Worm (Caenorhabditis elegans) whole organism, early embryonic: ENCODE measurements around the gene ugt-21.

Experiments used
- ama-1 ChIP-seq: fragments of 150-350 bp; optimal IDR thresholded peaks from 2 replicates; lab custom pipeline; 2014
- ceh-13 ChIP-seq: fragments of 200-800 bp; sonication (Bioruptor generic); optimal IDR thresholded peaks from 2 replicates; lab custom pipeline; 2018; ENCODE audit warnings: mild to moderate bottlenecking, missing genetic modification characterization, missing compliant biosample characterization
- ceh-36 ChIP-seq: sonication (generic microtip); optimal IDR thresholded peaks from 2 replicates; lab custom pipeline; 2016; ENCODE audit warnings: missing genetic modification characterization, inconsistent platforms, missing compliant biosample characterization
- flt-1 ChIP-seq: fragments of 200-800 bp; sonication (Bioruptor generic); IDR thresholded peaks from 2 replicates; pipeline ENCODE4 v1.3.6; 2022; ENCODE audit warnings: missing genetic modification characterization, missing compliant biosample characterization
- hmg-4 ChIP-seq: fragments of 200-800 bp; sonication (Bioruptor generic); optimal IDR thresholded peaks from 2 replicates; lab custom pipeline; 2018; ENCODE audit warnings: mild to moderate bottlenecking, missing genetic modification characterization, missing compliant biosample characterization
- pes-1 ChIP-seq: fragments of 200-800 bp; sonication (Bioruptor generic); IDR thresholded peaks from 2 replicates; pipeline ENCODE4 v1.3.6; 2022; ENCODE audit warnings: missing genetic modification reagents, missing genetic modification characterization, missing compliant biosample characterization

DNA sequence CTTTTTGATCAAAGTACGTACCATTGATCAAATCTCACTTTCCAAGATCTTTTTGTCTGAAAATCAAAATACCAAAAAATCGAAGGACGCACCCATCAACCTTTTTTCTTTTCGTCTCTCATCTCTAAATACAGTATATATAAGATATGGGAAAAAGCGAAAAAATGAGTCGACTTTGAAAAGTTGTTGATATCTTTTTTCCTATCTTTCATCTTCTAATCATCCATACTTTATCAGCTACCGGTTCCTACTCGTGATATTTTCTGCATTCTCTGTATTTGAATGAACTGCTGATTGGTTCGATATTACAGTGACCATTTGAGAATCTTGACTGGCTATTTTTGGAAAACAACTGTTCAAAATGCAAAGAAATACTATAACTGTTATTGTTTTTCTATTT is 16.7 kb downstream of the ugt-21 start, which contains the start of gene C33A12.19:
- TF ChIP-seq ceh-36 (tag; lab: Kevin White, UChicago) (no peak), pes-1 (GFP tag; lab: Robert Waterston, UW) (no peak), ceh-13 (no peak), ama-1 (lab: Kevin White, UChicago) (no peak), hmg-4 (GFP tag; lab: Kevin White, UChicago) (no peak), flt-1 (no peak)
